Worm (Caenorhabditis elegans) whole organism, L4 larva: Measurements from ENCODE around the gene lgc-27.

Source experiments
- F10B5.3 ChIP-seq: sonication (generic microtip); optimal IDR thresholded peaks from 2 replicates; lab custom pipeline; 2016; ENCODE audit warnings: mild to moderate bottlenecking, missing genetic modification characterization, missing compliant biosample characterization
- F26F4.8 ChIP-seq: fragments of 200-800 bp; sonication (Bioruptor generic); conservative IDR thresholded peaks from 2 replicates; pipeline ENCODE4 v1.3.6; 2022; ENCODE audit warnings: missing genetic modification characterization, missing compliant biosample characterization
- F37D6.2 ChIP-seq: sonication (generic microtip); optimal IDR thresholded peaks from 2 replicates; lab custom pipeline; 2016; ENCODE audit warnings: mild to moderate bottlenecking, missing genetic modification characterization, missing compliant biosample characterization
- F49E8.2 ChIP-seq: sonication (generic microtip); optimal IDR thresholded peaks from 2 replicates; lab custom pipeline; 2016; ENCODE audit warnings: missing compliant biosample characterization, mild to moderate bottlenecking, missing genetic modification characterization, borderline replicate concordance
- T20F7.1 ChIP-seq: fragments of 200-800 bp; sonication (Bioruptor generic); optimal IDR thresholded peaks from 2 replicates; lab custom pipeline; 2018; ENCODE audit warnings: mild to moderate bottlenecking, missing genetic modification characterization, missing compliant biosample characterization
- Y105C5A.15 ChIP-seq: fragments of 200-800 bp; sonication (Bioruptor generic); IDR thresholded peaks from 2 replicates; pipeline ENCODE4 v1.3.6; 2022; ENCODE audit warnings: missing genetic modification characterization, missing compliant biosample characterization
- Y5F2A.4 ChIP-seq: fragments of 200-800 bp; sonication (Bioruptor generic); optimal IDR thresholded peaks from 2 replicates; lab custom pipeline; 2018; ENCODE audit warnings: mild to moderate bottlenecking, missing genetic modification characterization, missing compliant biosample characterization
- Y75B8A.6 ChIP-seq: fragments of 200-800 bp; sonication (Bioruptor generic); IDR thresholded peaks from 2 replicates; pipeline ENCODE4 v1.3.6; 2022; ENCODE audit warnings: missing genetic modification reagents, missing genetic modification characterization, missing compliant biosample characterization
- aly-2 ChIP-seq: sonication (generic microtip); optimal IDR thresholded peaks from 2 replicates; lab custom pipeline; 2018; ENCODE audit warnings: missing biosample characterization, missing genetic modification characterization
- attf-4 ChIP-seq: sonication (generic microtip); optimal IDR thresholded peaks from 3 replicates; lab custom pipeline; 2017; ENCODE audit warnings: missing biosample characterization, missing genetic modification characterization
- ceh-20 ChIP-seq: fragments of 200-800 bp; sonication (Bioruptor generic); IDR thresholded peaks from 2 replicates; pipeline ENCODE4 v1.3.6; 2022; ENCODE audit warnings: missing genetic modification reagents, missing genetic modification characterization, missing compliant biosample characterization
- daf-12 ChIP-seq: fragments of 150-350 bp; optimal IDR thresholded peaks from 2 replicates; lab custom pipeline; 2014; ENCODE audit warnings: missing biosample characterization, missing genetic modification reagents, missing genetic modification characterization
- daf-16 ChIP-seq, 3 experiments: sonication (generic microtip); optimal IDR thresholded peaks; 2 replicates each; lab custom pipeline; 2016 to 2017; ENCODE audit warnings: missing genetic modification characterization in 3 of 3, missing genetic modification reagents in 3 of 3, mild to moderate bottlenecking in 2 of 3, missing compliant biosample characterization in 2 of 3, missing biosample characterization in 1 of 3, moderate library complexity in 1 of 3
- dmd-6 ChIP-seq: fragments of 200-800 bp; sonication (Bioruptor generic); IDR thresholded peaks from 2 replicates; pipeline ENCODE4 v1.3.6; 2022; ENCODE audit warnings: missing genetic modification reagents, missing genetic modification characterization, missing compliant biosample characterization
- dpl-1 ChIP-seq: fragments of 150-350 bp; optimal IDR thresholded peaks from 2 replicates; lab custom pipeline; 2014; ENCODE audit warnings: missing biosample characterization, missing genetic modification reagents, missing genetic modification characterization
- duxl-1 ChIP-seq: sonication (generic microtip); optimal IDR thresholded peaks from 2 replicates; lab custom pipeline; 2016; ENCODE audit warnings: mild to moderate bottlenecking, missing genetic modification characterization, moderate library complexity, missing compliant biosample characterization; ENCODE audit not compliant: poor library complexity
- dve-1 ChIP-seq: sonication (generic microtip); optimal IDR thresholded peaks from 2 replicates; lab custom pipeline; 2017; ENCODE audit warnings: antibody characterized with exemption, mild to moderate bottlenecking, missing genetic modification characterization, missing compliant biosample characterization; ENCODE audit not compliant: insufficient read depth
- fkh-10 ChIP-seq: fragments of 150-350 bp; optimal IDR thresholded peaks from 2 replicates; lab custom pipeline; 2014; ENCODE audit warnings: missing biosample characterization, missing genetic modification reagents, missing genetic modification characterization
- fos-1 ChIP-seq: fragments of 150-350 bp; optimal IDR thresholded peaks from 2 replicates; lab custom pipeline; 2014; ENCODE audit warnings: missing biosample characterization, missing genetic modification characterization
- hif-1 ChIP-seq, 2 experiments: sonication (generic microtip); optimal IDR thresholded peaks; 2 replicates each; lab custom pipeline; 2016 to 2017; ENCODE audit warnings: missing compliant biosample characterization in 2 of 2, missing genetic modification characterization in 2 of 2, missing genetic modification reagents in 2 of 2, missing genotype in 2 of 2, mild to moderate bottlenecking in 1 of 2
- hlh-11 ChIP-seq: fragments of 200-800 bp; sonication (Bioruptor generic); optimal IDR thresholded peaks from 2 replicates; lab custom pipeline; 2018; ENCODE audit warnings: mild to moderate bottlenecking, missing genetic modification characterization, missing compliant biosample characterization
- lin-39 ChIP-seq: fragments of 150-350 bp; optimal IDR thresholded peaks from 2 replicates; lab custom pipeline; 2014; ENCODE audit warnings: missing biosample characterization, missing genetic modification reagents, missing genetic modification characterization
- lsy-2 ChIP-seq, 2 experiments: fragments of 150-350 bp in 1 of 2; sonication (generic microtip) in 1 of 2; optimal IDR thresholded peaks; 2 replicates each; lab custom pipeline; 2014 to 2017; ENCODE audit warnings: missing biosample characterization in 2 of 2, missing genetic modification characterization in 2 of 2
- madf-5 ChIP-seq, 2 experiments: fragments of 200-800 bp; sonication (Bioruptor generic); IDR thresholded peaks; 2 replicates each; pipeline ENCODE4 v1.3.6; 2022; ENCODE audit warnings: missing compliant biosample characterization in 2 of 2, missing genetic modification characterization in 2 of 2
- madf-9 ChIP-seq: fragments of 200-800 bp; sonication (Bioruptor generic); conservative IDR thresholded peaks from 2 replicates; pipeline ENCODE4 v1.3.6; 2022; ENCODE audit warnings: missing genetic modification reagents, missing genetic modification characterization, missing compliant biosample characterization
- mep-1 ChIP-seq: fragments of 150-350 bp; sonication (generic microtip); optimal IDR thresholded peaks from 3 replicates; lab custom pipeline; 2014; ENCODE audit warnings: missing biosample characterization, missing genetic modification characterization
- mes-2 ChIP-seq: sonication (generic microtip); optimal IDR thresholded peaks from 2 replicates; lab custom pipeline; 2016; ENCODE audit warnings: missing genotype, mild to moderate bottlenecking, missing genetic modification characterization, missing compliant biosample characterization; ENCODE audit not compliant: poor library complexity, severe bottlenecking
- nhr-11 ChIP-seq: fragments of 150-350 bp; optimal IDR thresholded peaks from 2 replicates; lab custom pipeline; 2014; ENCODE audit warnings: missing biosample characterization, missing genetic modification characterization
- nhr-237 ChIP-seq: sonication (generic microtip); optimal IDR thresholded peaks from 2 replicates; lab custom pipeline; 2017; ENCODE audit warnings: missing biosample characterization, missing genetic modification characterization
- nhr-28 ChIP-seq: fragments of 150-350 bp; optimal IDR thresholded peaks from 2 replicates; lab custom pipeline; 2014; ENCODE audit warnings: missing biosample characterization, missing genetic modification characterization
- nhr-41 ChIP-seq: fragments of 200-800 bp; sonication (Bioruptor generic); IDR thresholded peaks from 2 replicates; pipeline ENCODE4 v1.3.6; 2022; ENCODE audit warnings: missing genetic modification reagents, missing genetic modification characterization, missing compliant biosample characterization
- nhr-48 ChIP-seq: sonication (generic microtip); optimal IDR thresholded peaks from 2 replicates; lab custom pipeline; 2016; ENCODE audit warnings: mild to moderate bottlenecking, missing genetic modification characterization, missing compliant biosample characterization
- nhr-6 ChIP-seq: fragments of 150-350 bp; optimal IDR thresholded peaks from 2 replicates; lab custom pipeline; 2014; ENCODE audit warnings: missing biosample characterization, missing genetic modification characterization
- nhr-76 ChIP-seq: fragments of 150-350 bp; optimal IDR thresholded peaks from 2 replicates; lab custom pipeline; 2014; ENCODE audit warnings: missing biosample characterization, missing genetic modification characterization
- nhr-77 ChIP-seq: fragments of 150-350 bp; optimal IDR thresholded peaks from 2 replicates; lab custom pipeline; 2014; ENCODE audit warnings: missing biosample characterization, missing genetic modification characterization
- pha-4 ChIP-seq, 2 experiments: fragments of 150-350 bp in 1 of 2; fragments of 200-800 bp in 1 of 2; sonication (Bioruptor generic) in 1 of 2; IDR thresholded peaks in 1 of 2; optimal IDR thresholded peaks in 1 of 2; 2 replicates each; pipeline versions ENCODE4 v1.3.6 to Lab custom; 2014 to 2022; ENCODE audit warnings: missing genetic modification characterization in 2 of 2, missing genetic modification reagents in 2 of 2, missing biosample characterization in 1 of 2, missing compliant biosample characterization in 1 of 2
- php-3 ChIP-seq: fragments of 200-800 bp; sonication (Bioruptor generic); IDR thresholded peaks from 2 replicates; pipeline ENCODE4 v1.3.6; 2022; ENCODE audit warnings: missing genetic modification reagents, missing genetic modification characterization, missing compliant biosample characterization
- pqm-1 ChIP-seq: sonication (generic microtip); optimal IDR thresholded peaks from 2 replicates; lab custom pipeline; 2017; ENCODE audit warnings: missing biosample characterization, missing genetic modification characterization
- rbr-2 ChIP-seq: sonication (generic microtip); optimal IDR thresholded peaks from 2 replicates; lab custom pipeline; 2016; ENCODE audit warnings: missing genotype, missing genetic modification characterization, missing compliant biosample characterization
- set-16 ChIP-seq: fragments of 200-800 bp; sonication (Bioruptor generic); IDR thresholded peaks from 2 replicates; pipeline ENCODE4 v1.3.6; 2022; ENCODE audit warnings: missing genetic modification reagents, missing genetic modification characterization, missing compliant biosample characterization
- spr-1 ChIP-seq: sonication (generic microtip); optimal IDR thresholded peaks from 2 replicates; lab custom pipeline; 2016; ENCODE audit warnings: mild to moderate bottlenecking, missing genetic modification characterization, missing compliant biosample characterization
- spr-3 ChIP-seq: fragments of 200-800 bp; sonication (Bioruptor generic); optimal IDR thresholded peaks from 2 replicates; lab custom pipeline; 2018; ENCODE audit warnings: mild to moderate bottlenecking, missing genetic modification characterization, missing compliant biosample characterization
- tag-97 ChIP-seq: fragments of 200-800 bp; sonication (Bioruptor generic); IDR thresholded peaks from 2 replicates; pipeline ENCODE4 v1.3.6; 2022; ENCODE audit warnings: missing genetic modification characterization, missing compliant biosample characterization
- tra-1 ChIP-seq: fragments of 200-800 bp; sonication (Bioruptor generic); IDR thresholded peaks from 2 replicates; pipeline ENCODE4 v1.3.6; 2022; ENCODE audit warnings: missing genetic modification reagents, missing genetic modification characterization, missing compliant biosample characterization
- unc-130 ChIP-seq: sonication (generic microtip); optimal IDR thresholded peaks from 2 replicates; lab custom pipeline; 2016; ENCODE audit warnings: missing genetic modification reagents, missing genetic modification characterization, missing compliant biosample characterization
- unc-39 ChIP-seq: sonication (generic microtip); optimal IDR thresholded peaks from 2 replicates; lab custom pipeline; 2017; ENCODE audit warnings: missing biosample characterization, missing genetic modification characterization
- unc-62 ChIP-seq, 3 experiments: fragments of 150-350 bp in 1 of 3; sonication (generic microtip); optimal IDR thresholded peaks in 2 of 3; peaks in 1 of 3; 1 replicate in 1 of 3; 2 replicates in 2 of 3; lab custom pipeline; 2014 to 2017; ENCODE audit warnings: missing biosample characterization in 3 of 3, missing genetic modification characterization in 3 of 3, missing genetic modification reagents in 3 of 3, missing genotype in 1 of 3
- zag-1 ChIP-seq: fragments of 150-350 bp; optimal IDR thresholded peaks from 2 replicates; lab custom pipeline; 2014; ENCODE audit warnings: missing biosample characterization, missing genetic modification characterization
- zip-11 ChIP-seq: fragments of 200-800 bp; sonication (Bioruptor generic); IDR thresholded peaks from 2 replicates; pipeline ENCODE4 v1.3.6; 2022; ENCODE audit warnings: missing genetic modification characterization, missing compliant biosample characterization
- ztf-11 ChIP-seq: fragments of 150-350 bp; optimal IDR thresholded peaks from 2 replicates; lab custom pipeline; 2014; ENCODE audit warnings: missing biosample characterization, missing genetic modification characterization

lgc-27 gene

DNA sequence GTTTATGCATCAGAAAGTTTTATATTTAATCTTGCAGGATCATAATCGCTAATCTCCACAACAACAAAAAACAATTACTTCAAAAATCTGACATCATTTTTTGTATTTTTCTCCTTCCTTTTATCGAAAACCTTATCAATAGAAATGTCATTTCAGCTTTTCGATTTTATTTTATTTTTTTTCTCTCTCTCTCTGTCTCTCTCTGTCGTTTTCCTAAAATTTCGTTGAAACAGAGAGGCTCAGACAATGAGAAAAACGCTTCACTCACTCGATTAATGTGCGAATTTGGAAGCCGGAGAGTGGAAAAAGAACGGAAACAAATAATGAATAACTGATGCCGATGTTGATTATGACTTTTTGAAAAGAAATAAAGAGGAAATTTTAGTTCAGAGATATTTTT lies 44.7 kb upstream of the lgc-27 start:
- TF ChIP-seq dmd-6: peak; percentile 72
- TF ChIP-seq pha-4 (GFP tag; IDR thresholded peaks at IDR 0.05; lab: Robert Waterston, UW): peak; percentile 32; the same call in 1 of the 2 replicates
- TF ChIP-seq pha-4 (tag; optimal IDR thresholded peaks at IDR 0.05; lab: Kevin White, UChicago): no peak
- TF ChIP-seq nhr-48 (tag; lab: Kevin White, UChicago): peak; percentile 4
- no peak for TF ChIP-seq spr-1
- no peak for TF ChIP-seq fkh-10 (GFP tag; lab: Kevin White, UChicago)
- no peak for TF ChIP-seq dpl-1
- TF ChIP-seq mes-2 (tag; lab: Kevin White, UChicago): peak; percentile 20
- TF ChIP-seq lin-39 (tag; lab: Kevin White, UChicago): no peak
- no peak for TF ChIP-seq attf-4 (tag; lab: Kevin White, UChicago)
- peak; percentile 64 for TF ChIP-seq hlh-11 (tag; lab: Kevin White, UChicago)
- no peak for TF ChIP-seq zag-1 (tag; lab: Kevin White, UChicago)
- TF ChIP-seq daf-16 (GFP tag; optimal IDR thresholded peaks at IDR 0.05; lab: Kevin White, UChicago): no peak
- peak; percentile 95 for TF ChIP-seq daf-16 (tag; optimal IDR thresholded peaks at IDR 0.05; lab: Kevin White, UChicago)
- no peak for TF ChIP-seq F10B5.3 (tag; lab: Kevin White, UChicago)
- peak; percentile 7 for TF ChIP-seq nhr-6 (tag; lab: Kevin White, UChicago)
- no peak for TF ChIP-seq unc-39 (tag; lab: Kevin White, UChicago)
- TF ChIP-seq aly-2 (tag; lab: Kevin White, UChicago): no peak
- TF ChIP-seq php-3 (GFP tag; lab: Robert Waterston, UW): 0 out of 2 replicates have a peak, but pooled peaks have one; percentile 43
- TF ChIP-seq lsy-2 (tag; optimal IDR thresholded peaks at IDR 0.05; lab: Kevin White, UChicago): peak in 1 of 2 experiments; percentile 46
- TF ChIP-seq pqm-1 (tag; lab: Kevin White, UChicago): peak; percentile 55
- TF ChIP-seq mep-1 (tag; lab: Kevin White, UChicago): peak; percentile 38
- no peak for TF ChIP-seq Y75B8A.6 (GFP tag; lab: Robert Waterston, UW)
- no peak for TF ChIP-seq T20F7.1 (GFP tag; lab: Kevin White, UChicago)
- peak; percentile 64 for TF ChIP-seq nhr-28
- TF ChIP-seq unc-62 (GFP tag; optimal IDR thresholded peaks at IDR 0.05 in 1 of 2; lab: Kevin White, UChicago): peak in 1 of 2 experiments; percentile 61
- TF ChIP-seq unc-62 (tag; optimal IDR thresholded peaks at IDR 0.05; lab: Kevin White, UChicago): no peak
- TF ChIP-seq nhr-76: no peak
- no peak for TF ChIP-seq madf-9 (GFP tag; lab: Robert Waterston, UW)
- TF ChIP-seq zip-11 (GFP tag; lab: Robert Waterston, UW): no peak
- TF ChIP-seq nhr-77: peak; percentile 83
- peak; percentile 83 for TF ChIP-seq dve-1 (tag; lab: Kevin White, UChicago)
- TF ChIP-seq madf-5 (GFP tag; IDR thresholded peaks at IDR 0.05; lab: Robert Waterston, UW): no peak
- no peak for TF ChIP-seq F49E8.2
- no peak for TF ChIP-seq daf-12 (tag; lab: Kevin White, UChicago)
- TF ChIP-seq nhr-11 (tag; lab: Kevin White, UChicago): no peak
- no peak for TF ChIP-seq ceh-20 (GFP tag; lab: Robert Waterston, UW)
- no peak for TF ChIP-seq tag-97 (GFP tag; lab: Robert Waterston, UW)
- no peak for TF ChIP-seq hif-1 (tag; optimal IDR thresholded peaks at IDR 0.05; lab: Kevin White, UChicago)
- TF ChIP-seq, all 104 proteins: peak for 15

DNA sequence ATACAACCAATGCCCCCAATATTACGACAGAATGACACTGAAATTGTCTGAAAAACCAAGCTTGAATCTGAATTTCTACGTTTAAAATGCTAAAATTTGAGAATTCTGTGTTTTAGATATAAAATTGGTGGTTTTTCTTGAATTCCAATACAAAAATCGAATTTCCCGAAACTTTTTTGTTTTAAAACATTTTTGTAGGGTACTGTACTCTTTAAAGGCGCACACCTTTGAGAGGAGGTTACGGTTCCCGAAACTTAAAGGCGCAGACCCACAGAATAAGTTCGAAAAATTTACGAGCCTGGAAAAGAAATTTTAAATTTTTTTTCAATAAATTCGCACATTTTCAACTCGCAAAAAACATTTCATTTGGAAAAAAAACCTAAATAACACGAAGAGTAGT lies 44.2 kb upstream of the lgc-27 start:
- TF ChIP-seq rbr-2 (tag; lab: Kevin White, UChicago) (no peak), fos-1 (tag; lab: Kevin White, UChicago) (no peak), duxl-1 (tag; lab: Kevin White, UChicago) (no peak), spr-3 (GFP tag; lab: Kevin White, UChicago) (no peak), hif-1 (tag; optimal IDR thresholded peaks at IDR 0.05; lab: Kevin White, UChicago) (no peak), Y105C5A.15 (GFP tag; lab: Robert Waterston, UW) (no peak), madf-5 (GFP tag; IDR thresholded peaks at IDR 0.05; lab: Robert Waterston, UW) (no peak), lin-39 (tag; lab: Kevin White, UChicago) (no peak), F10B5.3 (tag; lab: Kevin White, UChicago) (no peak), Y5F2A.4 (no peak), tra-1 (GFP tag; lab: Robert Waterston, UW) (no peak), daf-12 (tag; lab: Kevin White, UChicago) (no peak), ztf-11 (tag; lab: Kevin White, UChicago) (no peak), F26F4.8 (no peak), nhr-41 (GFP tag; lab: Robert Waterston, UW) (no peak), set-16 (GFP tag; lab: Robert Waterston, UW) (no peak), nhr-237 (no peak), F37D6.2 (tag; lab: Kevin White, UChicago) (no peak), unc-130 (GFP tag; lab: Kevin White, UChicago) (peak; percentile 61)
